Worm (Caenorhabditis elegans) whole organism, late embryonic: ENCODE data around the gene arrd-8.

Experiments
- K09A11.1 ChIP-seq: sonication (generic microtip); optimal IDR thresholded peaks from 2 replicates; lab custom pipeline; 2017; ENCODE audit warnings: antibody characterized with exemption, mild to moderate bottlenecking, missing genetic modification characterization, missing compliant biosample characterization; ENCODE audit not compliant: insufficient read depth
- ceh-18 ChIP-seq: sonication (generic microtip); optimal IDR thresholded peaks from 2 replicates; lab custom pipeline; 2016; ENCODE audit warnings: missing genetic modification characterization, missing compliant biosample characterization
- ceh-31 ChIP-seq: sonication (generic microtip); optimal IDR thresholded peaks from 2 replicates; lab custom pipeline; 2016; ENCODE audit warnings: missing genetic modification characterization, missing compliant biosample characterization
- ceh-6 ChIP-seq: fragments of 200-800 bp; sonication (Bioruptor generic); optimal IDR thresholded peaks from 2 replicates; lab custom pipeline; 2018; ENCODE audit warnings: mild to moderate bottlenecking, missing genetic modification characterization, missing compliant biosample characterization
- elt-2 ChIP-seq: sonication (generic microtip); optimal IDR thresholded peaks from 2 replicates; lab custom pipeline; 2016; ENCODE audit warnings: missing genetic modification reagents, missing genetic modification characterization, missing compliant biosample characterization
- fax-1 ChIP-seq: sonication (generic microtip); optimal IDR thresholded peaks from 2 replicates; lab custom pipeline; 2016; ENCODE audit warnings: missing genotype, missing genetic modification characterization, missing compliant biosample characterization
- hlh-6 ChIP-seq: sonication (generic microtip); optimal IDR thresholded peaks from 2 replicates; lab custom pipeline; 2016; ENCODE audit warnings: missing genotype, missing genetic modification characterization, missing compliant biosample characterization
- madf-2 ChIP-seq: sonication (generic microtip); optimal IDR thresholded peaks from 2 replicates; lab custom pipeline; 2017; ENCODE audit warnings: missing genetic modification characterization, missing compliant biosample characterization
- nfya-1 ChIP-seq: sonication (generic microtip); optimal IDR thresholded peaks from 2 replicates; lab custom pipeline; 2017; ENCODE audit warnings: missing genetic modification characterization, mild to moderate bottlenecking, missing compliant biosample characterization, antibody characterized with exemption, moderate library complexity
- ref-2 ChIP-seq: sonication (generic microtip); optimal IDR thresholded peaks from 2 replicates; lab custom pipeline; 2016; ENCODE audit warnings: missing genetic modification characterization, missing compliant biosample characterization
- tbx-2 ChIP-seq: sonication (generic microtip); optimal IDR thresholded peaks from 2 replicates; lab custom pipeline; 2016; ENCODE audit warnings: missing genetic modification characterization, missing compliant biosample characterization
- unc-42 ChIP-seq: sonication (generic microtip); optimal IDR thresholded peaks from 2 replicates; lab custom pipeline; 2016; ENCODE audit warnings: missing genotype, missing genetic modification characterization, missing compliant biosample characterization
- unc-55 ChIP-seq: sonication (generic microtip); optimal IDR thresholded peaks from 2 replicates; lab custom pipeline; 2017; ENCODE audit warnings: missing biosample characterization, missing genetic modification reagents, missing genetic modification characterization
- unc-86 ChIP-seq: sonication (generic microtip); optimal IDR thresholded peaks from 2 replicates; lab custom pipeline; 2016; ENCODE audit warnings: missing genetic modification characterization, missing compliant biosample characterization

The arrd-8 gene

DNA sequence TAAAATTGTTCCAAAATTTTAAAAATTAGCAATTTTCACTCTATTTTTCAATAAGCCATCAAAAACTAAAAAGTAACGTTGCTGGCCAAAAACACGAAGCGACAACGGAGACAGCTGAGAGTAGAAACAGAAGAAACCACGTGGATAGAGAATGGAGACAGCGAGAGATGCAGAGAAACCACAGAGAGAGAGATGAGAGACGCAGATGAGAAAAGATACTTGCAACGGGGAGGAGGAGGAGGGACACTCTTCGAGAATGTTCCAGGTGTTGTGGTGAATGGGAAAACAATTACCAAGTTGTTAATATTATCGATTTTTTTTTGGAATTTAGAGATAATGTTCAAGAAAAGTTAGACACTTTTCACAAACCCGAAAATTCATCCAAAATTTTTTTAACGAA is 37.5 kb downstream of the arrd-8 start (continued):
- peak; percentile 97 for TF ChIP-seq unc-55 (GFP tag; lab: Kevin White, UChicago)

DNA sequence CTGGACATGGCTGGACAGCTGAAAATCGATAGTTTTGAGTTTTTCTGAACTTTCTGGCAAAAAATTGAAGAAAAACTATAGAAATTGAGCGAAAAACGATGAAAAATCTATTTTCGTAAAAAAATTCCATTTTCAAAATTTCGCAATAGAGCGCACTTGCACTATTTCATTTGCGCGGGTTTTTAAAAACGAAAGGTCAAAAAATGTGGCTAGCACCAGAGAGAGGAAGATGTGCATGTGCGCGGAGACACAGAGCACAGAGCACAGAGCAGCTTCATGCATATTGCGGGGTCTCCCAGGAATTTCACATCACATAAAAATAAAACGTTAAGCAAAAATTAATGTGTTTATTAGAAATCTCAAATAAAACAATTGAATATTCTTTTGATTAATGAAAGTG is 43.0 kb downstream of the arrd-8 start, which contains the start of gene Y17G7B.18:
Gene Y17G7B.18, minus strand, starts transcription at position 18 of the 400 bp plus-strand sequence.
- peak; percentile 2 for TF ChIP-seq ceh-18 (tag; lab: Kevin White, UChicago)
- peak; percentile 77 for TF ChIP-seq unc-42
- peak; percentile 36 for TF ChIP-seq tbx-2
- no peak for TF ChIP-seq ceh-6 (GFP tag; lab: Kevin White, UChicago)
- peak; percentile 78 for TF ChIP-seq nfya-1
- TF ChIP-seq elt-2 (tag; lab: Kevin White, UChicago): peak; percentile 8
- peak; percentile 66 for TF ChIP-seq ceh-31
- TF ChIP-seq madf-2 (tag; lab: Kevin White, UChicago): no peak
- peak; percentile 22 for TF ChIP-seq unc-86
- peak; percentile 34 for TF ChIP-seq ref-2 (tag; lab: Kevin White, UChicago)
- no peak for TF ChIP-seq fax-1 (tag; lab: Kevin White, UChicago)

DNA sequence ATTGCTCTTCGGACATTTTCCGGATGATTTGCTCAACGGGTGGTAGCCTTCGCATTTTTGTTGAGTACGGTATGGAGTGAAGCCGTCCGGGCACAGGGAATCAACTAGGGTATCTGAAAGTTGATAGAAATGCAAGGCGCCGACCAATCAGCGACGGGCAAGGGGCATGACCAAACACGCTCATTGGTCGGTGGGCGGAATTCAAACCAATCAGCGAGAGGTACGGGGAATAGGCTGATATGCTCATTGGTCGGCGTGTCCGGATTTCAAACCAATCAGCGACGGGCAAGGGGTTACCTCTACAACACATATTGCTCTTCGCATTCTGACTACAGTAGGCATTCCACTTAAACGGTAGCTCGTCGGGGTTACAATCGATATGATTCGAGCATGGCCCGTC is 44.0 kb downstream of the arrd-8 start:
- TF ChIP-seq nfya-1 (peak; percentile 97), K09A11.1 (tag; lab: Kevin White, UChicago) (no peak)

DNA sequence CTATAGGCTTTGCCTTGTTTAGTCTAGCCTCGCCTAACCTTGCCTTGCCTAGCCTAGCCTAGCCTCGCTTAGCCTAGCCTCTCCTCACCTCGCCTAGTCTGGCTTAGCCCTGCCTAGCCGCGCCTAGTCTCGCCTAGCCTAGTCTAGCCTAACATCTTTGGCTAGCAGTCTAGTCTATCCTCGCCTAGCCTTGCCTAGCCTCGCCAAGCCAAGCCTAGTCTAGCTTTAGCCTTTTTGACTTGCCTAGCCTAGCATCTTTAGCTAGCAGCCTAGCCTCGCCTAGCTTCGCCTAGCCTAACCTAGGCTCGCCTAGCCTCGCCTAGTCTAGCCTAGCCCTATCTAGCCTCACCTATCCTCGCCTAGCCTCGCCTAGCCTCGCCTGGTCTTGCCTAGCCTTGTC is 46.1 kb downstream of the arrd-8 start:
- TF ChIP-seq ref-2 (tag; lab: Kevin White, UChicago) (no peak), hlh-6 (tag; lab: Kevin White, UChicago) (peak; percentile 18)
